Worm (Caenorhabditis elegans) whole organism, L4 larva: Measurements from ENCODE around the gene Y56A3A.22.
A peak's percentile ranks its signal among the peaks of the same experiment; 100 is the strongest.

ENCODE experiments used
- D1046.2 ChIP-seq: fragments of 200-800 bp; sonication (Bioruptor generic); IDR thresholded peaks from 2 replicates; pipeline ENCODE4 v1.3.6; 2022; ENCODE audit warnings: missing genetic modification characterization, missing compliant biosample characterization
- F26F4.8 ChIP-seq: fragments of 200-800 bp; sonication (Bioruptor generic); conservative IDR thresholded peaks from 2 replicates; pipeline ENCODE4 v1.3.6; 2022; ENCODE audit warnings: missing genetic modification characterization, missing compliant biosample characterization
- F49E8.2 ChIP-seq: sonication (generic microtip); optimal IDR thresholded peaks from 2 replicates; lab custom pipeline; 2016; ENCODE audit warnings: missing compliant biosample characterization, mild to moderate bottlenecking, missing genetic modification characterization, borderline replicate concordance
- T20F7.1 ChIP-seq: fragments of 200-800 bp; sonication (Bioruptor generic); optimal IDR thresholded peaks from 2 replicates; lab custom pipeline; 2018; ENCODE audit warnings: mild to moderate bottlenecking, missing genetic modification characterization, missing compliant biosample characterization
- Y105C5A.15 ChIP-seq: fragments of 200-800 bp; sonication (Bioruptor generic); IDR thresholded peaks from 2 replicates; pipeline ENCODE4 v1.3.6; 2022; ENCODE audit warnings: missing genetic modification characterization, missing compliant biosample characterization
- aha-1 ChIP-seq: fragments of 150-350 bp; peaks from one replicate; lab custom pipeline; 2014; ENCODE audit warnings: missing biosample characterization, missing genetic modification characterization
- attf-4 ChIP-seq: sonication (generic microtip); optimal IDR thresholded peaks from 3 replicates; lab custom pipeline; 2017; ENCODE audit warnings: missing biosample characterization, missing genetic modification characterization
- daf-16 ChIP-seq, 3 experiments: sonication (generic microtip); optimal IDR thresholded peaks; 2 replicates each; lab custom pipeline; 2016 to 2017; ENCODE audit warnings: missing genetic modification characterization in 3 of 3, missing genetic modification reagents in 3 of 3, mild to moderate bottlenecking in 2 of 3, missing compliant biosample characterization in 2 of 3, missing biosample characterization in 1 of 3, moderate library complexity in 1 of 3
- daf-19 ChIP-seq: fragments of 200-800 bp; sonication (Bioruptor generic); conservative IDR thresholded peaks from 2 replicates; pipeline ENCODE4 v1.3.6; 2022; ENCODE audit warnings: missing genetic modification characterization, missing compliant biosample characterization
- daf-8 ChIP-seq: fragments of 200-800 bp; sonication (Bioruptor generic); IDR thresholded peaks from 2 replicates; pipeline ENCODE4 v1.3.6; 2022; ENCODE audit warnings: missing genetic modification characterization, missing compliant biosample characterization
- dmd-6 ChIP-seq: fragments of 200-800 bp; sonication (Bioruptor generic); IDR thresholded peaks from 2 replicates; pipeline ENCODE4 v1.3.6; 2022; ENCODE audit warnings: missing genetic modification reagents, missing genetic modification characterization, missing compliant biosample characterization
- dmd-8 ChIP-seq: fragments of 200-800 bp; sonication (Bioruptor generic); IDR thresholded peaks from 2 replicates; pipeline ENCODE4 v1.3.6; 2022; ENCODE audit warnings: missing genetic modification characterization, missing compliant biosample characterization
- duxl-1 ChIP-seq: sonication (generic microtip); optimal IDR thresholded peaks from 2 replicates; lab custom pipeline; 2016; ENCODE audit warnings: mild to moderate bottlenecking, missing genetic modification characterization, moderate library complexity, missing compliant biosample characterization; ENCODE audit not compliant: poor library complexity
- dve-1 ChIP-seq: sonication (generic microtip); optimal IDR thresholded peaks from 2 replicates; lab custom pipeline; 2017; ENCODE audit warnings: antibody characterized with exemption, mild to moderate bottlenecking, missing genetic modification characterization, missing compliant biosample characterization; ENCODE audit not compliant: insufficient read depth
- fos-1 ChIP-seq: fragments of 150-350 bp; optimal IDR thresholded peaks from 2 replicates; lab custom pipeline; 2014; ENCODE audit warnings: missing biosample characterization, missing genetic modification characterization
- hlh-11 ChIP-seq: fragments of 200-800 bp; sonication (Bioruptor generic); optimal IDR thresholded peaks from 2 replicates; lab custom pipeline; 2018; ENCODE audit warnings: mild to moderate bottlenecking, missing genetic modification characterization, missing compliant biosample characterization
- hmg-1.1 ChIP-seq: fragments of 200-800 bp; sonication (Bioruptor generic); IDR thresholded peaks from 2 replicates; pipeline ENCODE4 v1.3.6; 2022; ENCODE audit warnings: missing genetic modification reagents, missing genetic modification characterization, missing compliant biosample characterization
- jun-1 ChIP-seq: fragments of 150-350 bp; optimal IDR thresholded peaks from 2 replicates; lab custom pipeline; 2014; ENCODE audit warnings: missing biosample characterization, missing genetic modification reagents, missing genetic modification characterization
- lim-7 ChIP-seq: fragments of 200-800 bp; sonication (Bioruptor generic); IDR thresholded peaks from 2 replicates; pipeline ENCODE4 v1.3.6; 2022; ENCODE audit warnings: missing genetic modification characterization, missing compliant biosample characterization
- lin-13 ChIP-seq: fragments of 150-350 bp; optimal IDR thresholded peaks from 2 replicates; lab custom pipeline; 2014; ENCODE audit warnings: missing biosample characterization, missing genetic modification reagents, missing genetic modification characterization
- lin-38 ChIP-seq: fragments of 200-800 bp; sonication (Bioruptor generic); IDR thresholded peaks from 2 replicates; pipeline ENCODE4 v1.3.6; 2022; ENCODE audit warnings: missing genetic modification reagents, missing genetic modification characterization, missing compliant biosample characterization
- lin-39 ChIP-seq: fragments of 150-350 bp; optimal IDR thresholded peaks from 2 replicates; lab custom pipeline; 2014; ENCODE audit warnings: missing biosample characterization, missing genetic modification reagents, missing genetic modification characterization
- lsy-2 ChIP-seq, 2 experiments: fragments of 150-350 bp in 1 of 2; sonication (generic microtip) in 1 of 2; optimal IDR thresholded peaks; 2 replicates each; lab custom pipeline; 2014 to 2017; ENCODE audit warnings: missing biosample characterization in 2 of 2, missing genetic modification characterization in 2 of 2
- madf-5 ChIP-seq, 2 experiments: fragments of 200-800 bp; sonication (Bioruptor generic); IDR thresholded peaks; 2 replicates each; pipeline ENCODE4 v1.3.6; 2022; ENCODE audit warnings: missing compliant biosample characterization in 2 of 2, missing genetic modification characterization in 2 of 2
- mdt-29 ChIP-seq: fragments of 200-800 bp; sonication (Bioruptor generic); IDR thresholded peaks from 2 replicates; pipeline ENCODE4 v1.3.6; 2022; ENCODE audit warnings: missing genetic modification reagents, missing genetic modification characterization, missing compliant biosample characterization
- mes-2 ChIP-seq: sonication (generic microtip); optimal IDR thresholded peaks from 2 replicates; lab custom pipeline; 2016; ENCODE audit warnings: missing genotype, mild to moderate bottlenecking, missing genetic modification characterization, missing compliant biosample characterization; ENCODE audit not compliant: poor library complexity, severe bottlenecking
- mxl-2 ChIP-seq: fragments of 200-800 bp; sonication (Bioruptor generic); conservative IDR thresholded peaks from 2 replicates; pipeline ENCODE4 v1.3.6; 2022; ENCODE audit warnings: missing genetic modification reagents, missing genetic modification characterization, missing compliant biosample characterization
- nhr-10 ChIP-seq: fragments of 150-350 bp; optimal IDR thresholded peaks from 2 replicates; lab custom pipeline; 2014; ENCODE audit warnings: missing biosample characterization, missing genetic modification characterization
- nhr-111 ChIP-seq: fragments of 200-800 bp; sonication (Bioruptor generic); optimal IDR thresholded peaks from 2 replicates; lab custom pipeline; 2018; ENCODE audit warnings: mild to moderate bottlenecking, missing genetic modification characterization, missing compliant biosample characterization
- nhr-237 ChIP-seq: sonication (generic microtip); optimal IDR thresholded peaks from 2 replicates; lab custom pipeline; 2017; ENCODE audit warnings: missing biosample characterization, missing genetic modification characterization
- nhr-28 ChIP-seq: fragments of 150-350 bp; optimal IDR thresholded peaks from 2 replicates; lab custom pipeline; 2014; ENCODE audit warnings: missing biosample characterization, missing genetic modification characterization
- nhr-48 ChIP-seq: sonication (generic microtip); optimal IDR thresholded peaks from 2 replicates; lab custom pipeline; 2016; ENCODE audit warnings: mild to moderate bottlenecking, missing genetic modification characterization, missing compliant biosample characterization
- pha-4 ChIP-seq, 2 experiments: fragments of 150-350 bp in 1 of 2; fragments of 200-800 bp in 1 of 2; sonication (Bioruptor generic) in 1 of 2; IDR thresholded peaks in 1 of 2; optimal IDR thresholded peaks in 1 of 2; 2 replicates each; pipeline versions ENCODE4 v1.3.6 to Lab custom; 2014 to 2022; ENCODE audit warnings: missing genetic modification characterization in 2 of 2, missing genetic modification reagents in 2 of 2, missing biosample characterization in 1 of 2, missing compliant biosample characterization in 1 of 2
- php-3 ChIP-seq: fragments of 200-800 bp; sonication (Bioruptor generic); IDR thresholded peaks from 2 replicates; pipeline ENCODE4 v1.3.6; 2022; ENCODE audit warnings: missing genetic modification reagents, missing genetic modification characterization, missing compliant biosample characterization
- pqm-1 ChIP-seq: sonication (generic microtip); optimal IDR thresholded peaks from 2 replicates; lab custom pipeline; 2017; ENCODE audit warnings: missing biosample characterization, missing genetic modification characterization
- set-16 ChIP-seq: fragments of 200-800 bp; sonication (Bioruptor generic); IDR thresholded peaks from 2 replicates; pipeline ENCODE4 v1.3.6; 2022; ENCODE audit warnings: missing genetic modification reagents, missing genetic modification characterization, missing compliant biosample characterization
- skn-1 ChIP-seq: fragments of 150-350 bp; optimal IDR thresholded peaks from 2 replicates; lab custom pipeline; 2014; ENCODE audit warnings: missing biosample characterization, missing genetic modification characterization
- spr-3 ChIP-seq: fragments of 200-800 bp; sonication (Bioruptor generic); optimal IDR thresholded peaks from 2 replicates; lab custom pipeline; 2018; ENCODE audit warnings: mild to moderate bottlenecking, missing genetic modification characterization, missing compliant biosample characterization
- unc-62 ChIP-seq, 3 experiments: fragments of 150-350 bp in 1 of 3; sonication (generic microtip); optimal IDR thresholded peaks in 2 of 3; peaks in 1 of 3; 1 replicate in 1 of 3; 2 replicates in 2 of 3; lab custom pipeline; 2014 to 2017; ENCODE audit warnings: missing biosample characterization in 3 of 3, missing genetic modification characterization in 3 of 3, missing genetic modification reagents in 3 of 3, missing genotype in 1 of 3
- zip-11 ChIP-seq: fragments of 200-800 bp; sonication (Bioruptor generic); IDR thresholded peaks from 2 replicates; pipeline ENCODE4 v1.3.6; 2022; ENCODE audit warnings: missing genetic modification characterization, missing compliant biosample characterization

Y56A3A.22 gene

DNA sequence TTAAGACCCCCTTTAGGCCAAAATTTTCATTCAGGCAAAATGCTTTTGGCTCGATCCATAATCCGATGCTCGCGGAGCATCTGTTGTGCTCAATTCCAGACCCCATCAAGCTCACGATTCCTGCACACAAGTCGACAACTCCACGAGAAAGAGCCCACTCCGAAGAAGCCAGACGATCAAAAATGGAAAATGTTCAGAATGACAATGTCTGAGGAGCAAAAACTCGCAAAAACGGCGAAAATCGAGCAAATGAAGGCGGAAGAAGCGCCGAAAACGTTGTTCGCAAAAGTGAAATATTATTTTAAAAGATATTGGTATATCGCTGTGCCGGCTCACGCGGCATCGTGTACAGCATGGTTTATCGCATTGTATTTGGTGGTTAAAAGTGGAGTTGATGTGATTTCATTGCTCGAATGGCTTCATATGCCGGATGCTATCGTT, at the start of gene Y56A3A.22 (continued):
- TF ChIP-seq daf-16 (GFP tag; optimal IDR thresholded peaks at IDR 0.05; lab: Kevin White, UChicago) (peak in 1 of 2 experiments; percentile 69), daf-16 (tag; optimal IDR thresholded peaks at IDR 0.05; lab: Kevin White, UChicago) (peak; percentile 27), skn-1 (tag; lab: Kevin White, UChicago) (no peak), nhr-111 (peak; percentile 65)

- no peak for TF ChIP-seq hmg-1.1
- no peak for TF ChIP-seq nhr-111
- peak; percentile 25; the same call in 1 of the 2 replicates for TF ChIP-seq pha-4 (GFP tag; IDR thresholded peaks at IDR 0.05; lab: Robert Waterston, UW)
- no peak for TF ChIP-seq pha-4 (tag; optimal IDR thresholded peaks at IDR 0.05; lab: Kevin White, UChicago)
- TF ChIP-seq attf-4 (tag; lab: Kevin White, UChicago): no peak
- peak; percentile 81 for TF ChIP-seq set-16 (GFP tag; lab: Robert Waterston, UW)
Observed at ce11 chrIII:11874242-11874641, 47.2 kb upstream of the Y56A3A.22 start.

DNA sequence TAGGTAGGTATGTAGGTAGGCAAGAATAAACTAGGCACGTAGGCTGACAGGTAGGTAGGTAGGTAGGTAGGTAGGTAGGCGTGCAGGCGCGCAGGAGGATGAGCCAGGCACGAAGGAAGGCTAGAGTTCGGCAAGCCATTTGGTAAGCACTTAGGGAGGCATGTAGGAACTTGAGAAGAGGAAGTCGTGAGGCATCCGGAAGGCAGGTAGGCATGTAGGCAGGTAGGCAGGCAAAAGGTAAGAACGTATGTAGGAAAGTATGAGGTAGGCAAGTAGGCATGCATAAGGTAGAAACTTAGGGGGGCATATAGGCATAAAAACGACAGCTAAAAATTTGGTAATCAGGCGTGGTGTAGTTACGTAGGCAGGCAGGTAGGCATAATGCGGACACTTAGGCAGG, 45.4 kb upstream of the Y56A3A.22 start:
- TF ChIP-seq dmd-8 (GFP tag; lab: Robert Waterston, UW): peak; percentile 55; the same call in 1 of the 2 replicates
- no peak for TF ChIP-seq aha-1
- TF ChIP-seq D1046.2 (GFP tag; lab: Robert Waterston, UW): 0 out of 2 replicates have a peak, but pooled peaks have one; percentile 32
- TF ChIP-seq pqm-1 (tag; lab: Kevin White, UChicago): no peak
- TF ChIP-seq F26F4.8 (GFP tag; lab: Robert Waterston, UW): 0 out of 2 replicates have a peak, but pooled peaks have one; percentile 28
- TF ChIP-seq duxl-1 (tag; lab: Kevin White, UChicago): no peak
- peak in 1 of 2 experiments; percentile 79 for TF ChIP-seq unc-62 (GFP tag; optimal IDR thresholded peaks at IDR 0.05 in 1 of 2; lab: Kevin White, UChicago)
- no peak for TF ChIP-seq unc-62 (tag; optimal IDR thresholded peaks at IDR 0.05; lab: Kevin White, UChicago)

DNA sequence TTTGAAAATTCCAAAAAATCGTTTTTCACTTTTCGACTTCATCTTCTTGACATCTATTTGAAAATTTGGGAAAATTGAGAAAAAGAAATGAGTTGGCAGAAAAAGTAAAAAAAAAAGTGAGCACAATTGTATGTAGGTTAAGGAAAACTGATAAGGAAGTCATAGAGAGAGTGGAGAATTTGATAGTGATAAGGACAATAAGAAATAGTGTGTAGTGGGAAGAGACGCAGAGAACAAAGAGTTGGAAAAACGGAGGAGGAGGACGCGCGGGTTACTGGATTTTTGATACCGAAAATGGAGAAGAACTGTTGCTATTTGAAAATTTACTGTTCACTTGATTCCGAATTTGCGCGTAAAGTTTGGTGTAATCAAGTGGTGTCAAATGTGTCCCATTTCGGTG, 42.7 kb upstream of the Y56A3A.22 start, which contains the start of gene Y56A3A.6:
Y56A3A.6 (minus strand) TSS at position 53 of the 400 bp plus-strand sequence.
- TF ChIP-seq hlh-11 (tag; lab: Kevin White, UChicago) (peak; percentile 8), daf-19 (no peak), lim-7 (GFP tag; lab: Robert Waterston, UW) (no peak), pqm-1 (tag; lab: Kevin White, UChicago) (peak; percentile 87), daf-16 (GFP tag; optimal IDR thresholded peaks at IDR 0.05; lab: Kevin White, UChicago) (no peak), daf-16 (tag; optimal IDR thresholded peaks at IDR 0.05; lab: Kevin White, UChicago) (peak; percentile 39), php-3 (GFP tag; lab: Robert Waterston, UW) (no peak), nhr-28 (tag; lab: Kevin White, UChicago) (peak; percentile 62), lsy-2 (tag; optimal IDR thresholded peaks at IDR 0.05; lab: Kevin White, UChicago) (no peak), dve-1 (tag; lab: Kevin White, UChicago) (peak; percentile 48), T20F7.1 (GFP tag; lab: Kevin White, UChicago) (no peak), Y105C5A.15 (no peak), dmd-6 (GFP tag; lab: Robert Waterston, UW) (0 out of 2 replicates have a peak, but pooled peaks have one; percentile 9), mxl-2 (GFP tag; lab: Robert Waterston, UW) (no peak), madf-5 (GFP tag; IDR thresholded peaks at IDR 0.05; lab: Robert Waterston, UW) (no peak)
- TF ChIP-seq, all 104 proteins: peak for 6

DNA sequence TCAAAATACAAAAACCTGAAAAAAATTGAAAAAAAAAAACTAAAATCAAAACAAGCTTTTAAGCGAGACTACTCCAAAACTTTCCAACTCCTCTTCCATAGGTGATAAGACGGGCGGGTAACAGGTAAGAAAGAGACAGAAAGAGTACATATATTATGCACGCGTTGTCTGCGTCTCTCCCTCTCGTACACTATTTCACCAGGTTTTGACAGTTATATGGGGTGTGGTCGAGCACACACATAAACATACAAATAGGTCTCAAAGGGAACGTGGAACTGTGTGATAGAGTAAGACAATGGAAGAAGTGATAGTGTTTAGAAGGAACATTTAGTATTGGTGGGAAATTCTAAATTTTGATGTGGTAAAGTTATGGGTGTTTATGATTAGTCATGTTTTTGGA, 39.9 kb upstream of the Y56A3A.22 start:
- peak; percentile 11 for TF ChIP-seq mes-2
- TF ChIP-seq lin-38 (GFP tag; lab: Robert Waterston, UW): no peak
- TF ChIP-seq jun-1 (tag; lab: Kevin White, UChicago): no peak
- no peak for TF ChIP-seq F26F4.8 (GFP tag; lab: Robert Waterston, UW)
- TF ChIP-seq hlh-11 (tag; lab: Kevin White, UChicago): peak; percentile 76
- no peak for TF ChIP-seq lin-39
- TF ChIP-seq zip-11 (GFP tag; lab: Robert Waterston, UW): no peak
- no peak for TF ChIP-seq fos-1 (tag; lab: Kevin White, UChicago)
- no peak for TF ChIP-seq F49E8.2 (tag; lab: Kevin White, UChicago)
- TF ChIP-seq D1046.2 (GFP tag; lab: Robert Waterston, UW): no peak
- peak; percentile 85 for TF ChIP-seq dve-1 (tag; lab: Kevin White, UChicago)
- peak; percentile 90 for TF ChIP-seq pqm-1 (tag; lab: Kevin White, UChicago)
- TF ChIP-seq daf-8 (GFP tag; lab: Robert Waterston, UW): no peak
- TF ChIP-seq spr-3: no peak
- TF ChIP-seq skn-1 (tag; lab: Kevin White, UChicago): no peak
- TF ChIP-seq mdt-29: no peak
- TF ChIP-seq nhr-237 (tag; lab: Kevin White, UChicago): no peak
- TF ChIP-seq nhr-48 (tag; lab: Kevin White, UChicago): no peak
- no peak for TF ChIP-seq lin-13 (GFP tag; lab: Kevin White, UChicago)
- TF ChIP-seq nhr-10 (tag; lab: Kevin White, UChicago): no peak
- no peak for TF ChIP-seq daf-16 (GFP tag; optimal IDR thresholded peaks at IDR 0.05; lab: Kevin White, UChicago)
- TF ChIP-seq daf-16 (tag; optimal IDR thresholded peaks at IDR 0.05; lab: Kevin White, UChicago): peak; percentile 94
